Worm (Caenorhabditis elegans) whole organism, L3 larva: Measurements from ENCODE around the gene srh-36.

ENCODE experiments used
- aly-2 ChIP-seq: fragments of 150-350 bp; optimal IDR thresholded peaks from 2 replicates; lab custom pipeline; 2014; ENCODE audit warnings: missing biosample characterization, missing genetic modification characterization
- ama-1 ChIP-seq: fragments of 150-350 bp; optimal IDR thresholded peaks from 2 replicates; lab custom pipeline; 2018
- ceh-16 ChIP-seq: sonication (generic microtip); optimal IDR thresholded peaks from 2 replicates; lab custom pipeline; 2017; ENCODE audit warnings: missing biosample characterization, missing genetic modification characterization
- ceh-28 ChIP-seq: fragments of 150-350 bp; optimal IDR thresholded peaks from 2 replicates; lab custom pipeline; 2014; ENCODE audit warnings: missing biosample characterization, missing genetic modification reagents, missing genetic modification characterization
- ceh-82 ChIP-seq: fragments of 150-350 bp; optimal IDR thresholded peaks from 2 replicates; lab custom pipeline; 2014; ENCODE audit warnings: missing biosample characterization, missing genetic modification characterization
- daf-12 ChIP-seq: fragments of 150-350 bp; optimal IDR thresholded peaks from 2 replicates; lab custom pipeline; 2014; ENCODE audit warnings: missing biosample characterization, missing genetic modification reagents, missing genetic modification characterization
- egl-5 ChIP-seq: fragments of 150-350 bp; optimal IDR thresholded peaks from 2 replicates; lab custom pipeline; 2017; ENCODE audit warnings: missing biosample characterization, missing genetic modification reagents, missing genetic modification characterization, inconsistent platforms
- elt-1 ChIP-seq: fragments of 150-350 bp; optimal IDR thresholded peaks from 2 replicates; lab custom pipeline; 2014; ENCODE audit warnings: missing biosample characterization, missing genetic modification characterization
- elt-2 ChIP-seq: sonication (generic microtip); optimal IDR thresholded peaks from 2 replicates; lab custom pipeline; 2016; ENCODE audit warnings: missing genetic modification reagents, mild to moderate bottlenecking, missing genetic modification characterization, missing compliant biosample characterization
- eor-1 ChIP-seq, 2 experiments: fragments of 150-350 bp; optimal IDR thresholded peaks; 2 replicates each; lab custom pipeline; 2014 to 2018; ENCODE audit warnings: missing biosample characterization in 2 of 2, missing genetic modification characterization in 2 of 2
- fkh-10 ChIP-seq: sonication (generic microtip); optimal IDR thresholded peaks from 2 replicates; lab custom pipeline; 2017; ENCODE audit warnings: missing biosample characterization, missing genetic modification reagents, missing genetic modification characterization
- fkh-2 ChIP-seq: fragments of 150-350 bp; optimal IDR thresholded peaks from 2 replicates; lab custom pipeline; 2014; ENCODE audit warnings: missing biosample characterization, missing genetic modification reagents, missing genetic modification characterization
- fos-1 ChIP-seq: fragments of 150-350 bp; optimal IDR thresholded peaks from 2 replicates; lab custom pipeline; 2014; ENCODE audit warnings: missing biosample characterization, missing genetic modification characterization
- hmg-11 ChIP-seq: sonication (generic microtip); optimal IDR thresholded peaks from 2 replicates; lab custom pipeline; 2016; ENCODE audit warnings: missing genetic modification characterization, missing compliant biosample characterization
- jun-1 ChIP-seq: fragments of 150-350 bp; optimal IDR thresholded peaks from 2 replicates; lab custom pipeline; 2014; ENCODE audit warnings: missing biosample characterization, missing genetic modification reagents, missing genetic modification characterization
- lin-15B ChIP-seq: fragments of 150-350 bp; optimal IDR thresholded peaks from 2 replicates; lab custom pipeline; 2014; ENCODE audit warnings: missing biosample characterization, missing genetic modification characterization
- mdl-1 ChIP-seq: fragments of 150-350 bp; optimal IDR thresholded peaks from 2 replicates; lab custom pipeline; 2014; ENCODE audit warnings: missing biosample characterization, missing genetic modification characterization
- mml-1 ChIP-seq: fragments of 150-350 bp; sonication (generic microtip); optimal IDR thresholded peaks from 3 replicates; lab custom pipeline; 2014; ENCODE audit warnings: missing biosample characterization, missing genetic modification characterization
- nfya-1 ChIP-seq: sonication (generic microtip); optimal IDR thresholded peaks from 2 replicates; lab custom pipeline; 2017; ENCODE audit warnings: missing genetic modification characterization, mild to moderate bottlenecking, missing compliant biosample characterization, antibody characterized with exemption, moderate library complexity; ENCODE audit not compliant: insufficient read depth
- nhr-11 ChIP-seq: fragments of 150-350 bp; optimal IDR thresholded peaks from 2 replicates; lab custom pipeline; 2014; ENCODE audit warnings: missing biosample characterization, missing genetic modification characterization
- nhr-23 ChIP-seq: fragments of 150-350 bp; optimal IDR thresholded peaks from 2 replicates; lab custom pipeline; 2014; ENCODE audit warnings: missing biosample characterization, missing genetic modification reagents, missing genetic modification characterization
- nhr-237 ChIP-seq: fragments of 150-350 bp; optimal IDR thresholded peaks from 2 replicates; lab custom pipeline; 2014; ENCODE audit warnings: missing biosample characterization, missing genetic modification characterization
- nhr-25 ChIP-seq: sonication (generic microtip); optimal IDR thresholded peaks from 2 replicates; lab custom pipeline; 2017; ENCODE audit warnings: missing biosample characterization, missing genetic modification characterization
- nhr-28 ChIP-seq: fragments of 150-350 bp; optimal IDR thresholded peaks from 2 replicates; lab custom pipeline; 2014; ENCODE audit warnings: missing biosample characterization, missing genetic modification characterization
- nhr-43 ChIP-seq: sonication (generic microtip); optimal IDR thresholded peaks from 2 replicates; lab custom pipeline; 2016; ENCODE audit warnings: mild to moderate bottlenecking, missing genetic modification characterization, missing compliant biosample characterization; ENCODE audit not compliant: poor library complexity, severe bottlenecking
- nhr-67 ChIP-seq: fragments of 150-350 bp; optimal IDR thresholded peaks from 2 replicates; lab custom pipeline; 2014; ENCODE audit warnings: missing biosample characterization, missing genetic modification characterization
- nhr-76 ChIP-seq: fragments of 150-350 bp; sonication (generic microtip); optimal IDR thresholded peaks from 5 replicates; lab custom pipeline; 2014; ENCODE audit warnings: missing biosample characterization, missing genetic modification characterization
- nhr-77 ChIP-seq: fragments of 150-350 bp; optimal IDR thresholded peaks from 2 replicates; lab custom pipeline; 2014; ENCODE audit warnings: missing biosample characterization, missing genetic modification characterization
- pha-4 ChIP-seq: fragments of 150-350 bp; optimal IDR thresholded peaks from 2 replicates; lab custom pipeline; 2014; ENCODE audit warnings: missing biosample characterization, missing genetic modification reagents, missing genetic modification characterization
- pqm-1 ChIP-seq: fragments of 150-350 bp; optimal IDR thresholded peaks from 2 replicates; lab custom pipeline; 2017; ENCODE audit warnings: missing biosample characterization, missing genetic modification characterization, inconsistent platforms
- sea-2 ChIP-seq: fragments of 150-350 bp; sonication (generic microtip); optimal IDR thresholded peaks from 4 replicates; lab custom pipeline; 2014; ENCODE audit warnings: missing biosample characterization, missing genetic modification reagents, missing genetic modification characterization
- skn-1 ChIP-seq: fragments of 150-350 bp; optimal IDR thresholded peaks from 2 replicates; lab custom pipeline; 2014; ENCODE audit warnings: missing biosample characterization, missing genetic modification characterization
- snpc-4 ChIP-seq: fragments of 150-350 bp; optimal IDR thresholded peaks from 2 replicates; lab custom pipeline; 2014; ENCODE audit warnings: missing biosample characterization, missing genetic modification characterization
- tbx-2 ChIP-seq: sonication (generic microtip); optimal IDR thresholded peaks from 2 replicates; lab custom pipeline; 2016; ENCODE audit warnings: mild to moderate bottlenecking, missing genetic modification characterization, missing compliant biosample characterization
- unc-39 ChIP-seq: sonication (generic microtip); optimal IDR thresholded peaks from 4 replicates; lab custom pipeline; 2017; ENCODE audit warnings: missing biosample characterization, missing genetic modification characterization
- unc-62 ChIP-seq: fragments of 150-350 bp; sonication (generic microtip); optimal IDR thresholded peaks from 4 replicates; lab custom pipeline; 2014; ENCODE audit warnings: missing biosample characterization, missing genetic modification reagents, missing genetic modification characterization
- ztf-4 ChIP-seq: fragments of 150-350 bp; optimal IDR thresholded peaks from 2 replicates; lab custom pipeline; 2014; ENCODE audit warnings: missing biosample characterization, missing genetic modification characterization

srh-36 gene

ce11 chrV:2810164-2810563 is 11.3 kb downstream of the srh-36 start, which contains the start of gene F54E2.1:
F54E2.1 (plus strand) TSS chrV:2810398.
- no peak for TF ChIP-seq pha-4 (tag; lab: Kevin White, UChicago)
- TF ChIP-seq nhr-23 (tag; lab: Kevin White, UChicago) = no peak
- no peak for TF ChIP-seq daf-12
- TF ChIP-seq nhr-76 = no peak
- no peak for TF ChIP-seq elt-1 (tag; lab: Kevin White, UChicago)
- no peak for TF ChIP-seq jun-1 (tag; lab: Kevin White, UChicago)
- TF ChIP-seq unc-62 (GFP tag; lab: Kevin White, UChicago) = no peak
- no peak for TF ChIP-seq tbx-2 (tag; lab: Kevin White, UChicago)
- TF ChIP-seq hmg-11 (tag; lab: Kevin White, UChicago) = no peak
- TF ChIP-seq nhr-77 (tag; lab: Kevin White, UChicago) = no peak
- TF ChIP-seq pqm-1 (tag; lab: Kevin White, UChicago) = peak; percentile 94
- TF ChIP-seq nhr-11 (tag; lab: Kevin White, UChicago) = no peak
- TF ChIP-seq snpc-4 (tag; lab: Kevin White, UChicago) = no peak
- TF ChIP-seq fos-1 (tag; lab: Kevin White, UChicago) = peak; percentile 64
- no peak for TF ChIP-seq nhr-25 (tag; lab: Kevin White, UChicago)
- TF ChIP-seq mml-1 (tag; lab: Kevin White, UChicago) = no peak
- no peak for TF ChIP-seq nhr-43 (tag; lab: Kevin White, UChicago)
- peak; percentile 95 for TF ChIP-seq elt-2 (tag; lab: Kevin White, UChicago)
- no peak for TF ChIP-seq ztf-4 (tag; lab: Kevin White, UChicago)
- TF ChIP-seq nhr-237 (tag; lab: Kevin White, UChicago) = no peak

- TF ChIP-seq ceh-16 (no peak), elt-2 (tag; lab: Kevin White, UChicago) (no peak), fkh-2 (tag; lab: Kevin White, UChicago) (no peak), aly-2 (no peak), eor-1 (tag; optimal IDR thresholded peaks at IDR 0.05; lab: Kevin White, UChicago) (no peak), mdl-1 (tag; lab: Kevin White, UChicago) (no peak), nhr-237 (tag; lab: Kevin White, UChicago) (no peak), ama-1 (lab: Kevin White, UChicago) (no peak), tbx-2 (tag; lab: Kevin White, UChicago) (no peak), skn-1 (tag; lab: Kevin White, UChicago) (no peak), fkh-10 (GFP tag; lab: Kevin White, UChicago) (no peak), ceh-28 (tag; lab: Kevin White, UChicago) (no peak)
These were observed 12.0 kb downstream of the srh-36 start for ce11 chrV:2809443-2809842.

ce11 chrV:2807760-2808159 is 13.7 kb downstream of the srh-36 start, which contains the start of gene ketn-1:
ketn-1 (minus strand) TSS chrV:2807860.
- TF ChIP-seq daf-12 (no peak), nhr-76 (no peak), unc-62 (GFP tag; lab: Kevin White, UChicago) (no peak), unc-39 (tag; lab: Kevin White, UChicago) (no peak), nhr-67 (tag; lab: Kevin White, UChicago) (no peak), ceh-16 (no peak), nfya-1 (tag; lab: Kevin White, UChicago) (no peak), ceh-82 (tag; lab: Kevin White, UChicago) (no peak), nhr-77 (tag; lab: Kevin White, UChicago) (no peak), elt-1 (tag; lab: Kevin White, UChicago) (no peak), pqm-1 (tag; lab: Kevin White, UChicago) (no peak), ama-1 (lab: Kevin White, UChicago) (no peak), sea-2 (GFP tag; lab: Kevin White, UChicago) (no peak), lin-15B (tag; lab: Kevin White, UChicago) (no peak), egl-5 (no peak)

- TF ChIP-seq nfya-1 (tag; lab: Kevin White, UChicago) = peak; percentile 54
- no peak for TF ChIP-seq nhr-28 (tag; lab: Kevin White, UChicago)
- no peak for TF ChIP-seq fos-1 (tag; lab: Kevin White, UChicago)
- no peak for TF ChIP-seq ceh-82 (tag; lab: Kevin White, UChicago)
- no peak for TF ChIP-seq pqm-1 (tag; lab: Kevin White, UChicago)
These were observed 18.2 kb downstream of the srh-36 start for ce11 chrV:2803258-2803657.
